Worm (Caenorhabditis elegans): ENCODE data around the gene cest-30.

Gene cest-30

DNA sequence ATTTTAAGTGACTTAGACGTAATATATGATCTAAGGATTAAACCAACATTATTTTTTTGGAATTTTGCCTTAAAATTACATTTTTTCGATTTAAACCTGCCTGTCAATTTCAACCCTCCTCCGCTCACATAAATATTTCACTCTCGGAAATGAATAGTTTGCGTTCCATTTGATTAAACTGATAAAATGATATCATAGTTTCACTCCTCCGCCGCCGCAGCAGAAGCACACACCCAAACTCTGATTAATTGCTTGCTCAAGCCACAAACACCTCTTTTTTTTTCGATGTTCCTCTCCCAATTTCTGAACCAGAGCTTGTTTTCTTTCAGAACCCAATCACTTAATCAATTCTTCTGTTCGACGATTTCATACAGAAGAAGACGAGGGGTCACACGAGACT lies 39.9 kb downstream of the cest-30 start, which contains the start of gene Y49G5B.1:
Gene Y49G5B.1 (plus strand): TSS at position 324 of the 400 bp plus-strand sequence.
- TF ChIP-seq lin-13 (GFP tag; optimal IDR thresholded peaks at IDR 0.05) (no peak), elt-1 (tag; optimal IDR thresholded peaks at IDR 0.05) (no peak), fos-1 (tag; optimal IDR thresholded peaks at IDR 0.05) (peak; percentile 56), mab-5 (tag; optimal IDR thresholded peaks at IDR 0.05) (no peak), ama-1 (optimal IDR thresholded peaks at IDR 0.05) (no peak)

DNA sequence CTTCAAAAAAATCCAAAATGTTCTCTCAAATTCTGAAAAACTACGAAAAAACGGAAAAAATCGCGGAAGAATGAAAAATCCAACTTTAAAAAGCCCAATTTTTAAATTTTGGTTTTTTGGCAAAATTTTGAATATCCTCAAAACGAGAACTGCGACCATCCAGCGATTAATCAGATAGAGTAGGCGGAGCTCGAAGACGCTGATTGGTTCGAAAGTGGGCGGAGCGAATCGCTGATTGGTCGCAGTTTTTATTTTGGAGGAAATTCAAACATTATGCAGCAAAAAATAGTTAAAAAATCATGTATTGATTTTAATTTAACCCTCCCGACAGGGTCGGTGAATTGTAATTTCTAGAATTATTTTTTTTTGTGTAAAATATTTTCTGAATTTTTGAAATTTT lies 49.2 kb downstream of the cest-30 start:
- TF ChIP-seq nhr-12 (tag; optimal IDR thresholded peaks at IDR 0.05) (no peak), mbf-1 (tag; optimal IDR thresholded peaks at IDR 0.05) (no peak), sma-9 (GFP tag; optimal IDR thresholded peaks at IDR 0.05) (no peak), sma-9 (tag; optimal IDR thresholded peaks at IDR 0.05) (no peak), mab-5 (tag; optimal IDR thresholded peaks at IDR 0.05) (no peak), nhr-10 (tag; optimal IDR thresholded peaks at IDR 0.05) (no peak)

All from whole organism, L2 larva.